Fruit fly (Drosophila melanogaster): Measurements from ENCODE around the gene CG42779.

- TF ChIP-seq CG8301 (tag; optimal IDR thresholded peaks at IDR 0.05), result no peak
- TF ChIP-seq Snoo (tag; optimal IDR thresholded peaks at IDR 0.05), result no peak
- no peak for TF ChIP-seq gl (tag; optimal IDR thresholded peaks at IDR 0.05)
- no peak for TF ChIP-seq D1 (tag; optimal IDR thresholded peaks at IDR 0.05)
- TF ChIP-seq CG12605 (GFP tag; IDR thresholded peaks at IDR 0.05), result no peak
- no peak for TF ChIP-seq fd96Ca (GFP tag; IDR thresholded peaks at IDR 0.05)
- TF ChIP-seq CG13204 (GFP tag; optimal IDR thresholded peaks at IDR 0.05), result no peak
- TF ChIP-seq CG8159 (tag; optimal IDR thresholded peaks at IDR 0.05), result no peak
- no peak for TF ChIP-seq CG4496 (GFP tag; IDR thresholded peaks at IDR 0.05)
- TF ChIP-seq CG17806 (tag; optimal IDR thresholded peaks at IDR 0.05), result no peak
- TF ChIP-seq Pif1A (GFP tag; optimal IDR thresholded peaks at IDR 0.05), result no peak
- TF ChIP-seq CG32121 (GFP tag; IDR thresholded peaks at IDR 0.05), result no peak
Observed at dm6 chr3R:17082471-17082870, 38.9 kb upstream of the CG42779 start.
